Worm (Caenorhabditis elegans) whole organism, young adult: ENCODE measurements around the gene srh-128.

ENCODE experiments used
- B0336.3 ChIP-seq: fragments of 200-800 bp; sonication (Bioruptor generic); IDR thresholded peaks from 2 replicates; pipeline ENCODE4 v1.3.6; 2022; ENCODE audit warnings: missing genetic modification characterization, missing compliant biosample characterization
- C17E4.6 ChIP-seq: fragments of 200-800 bp; sonication (Bioruptor generic); IDR thresholded peaks from 2 replicates; pipeline ENCODE4 v1.3.6; 2022; ENCODE audit warnings: missing genetic modification reagents, missing genetic modification characterization, missing compliant biosample characterization
- F22D6.2 ChIP-seq: sonication (generic microtip); optimal IDR thresholded peaks from 2 replicates; lab custom pipeline; 2016; ENCODE audit warnings: mild to moderate bottlenecking, missing genetic modification characterization, missing compliant biosample characterization
- F23B12.7 ChIP-seq: sonication (generic microtip); optimal IDR thresholded peaks from 2 replicates; lab custom pipeline; 2017; ENCODE audit warnings: missing genetic modification characterization, mild to moderate bottlenecking, missing compliant biosample characterization, antibody characterized with exemption, moderate library complexity; ENCODE audit not compliant: insufficient read depth
- F33H1.4 ChIP-seq: fragments of 200-800 bp; sonication (Bioruptor generic); IDR thresholded peaks from 2 replicates; pipeline ENCODE4 v1.3.6; 2022; ENCODE audit warnings: missing genetic modification reagents, missing genetic modification characterization, missing compliant biosample characterization
- F37B4.10 ChIP-seq: fragments of 200-800 bp; sonication (Bioruptor generic); IDR thresholded peaks from 2 replicates; pipeline ENCODE4 v1.3.6; 2022; ENCODE audit warnings: missing genetic modification characterization, missing compliant biosample characterization
- F49E8.2 ChIP-seq: sonication (generic microtip); optimal IDR thresholded peaks from 3 replicates; lab custom pipeline; 2017; ENCODE audit warnings: missing genetic modification characterization, mild to moderate bottlenecking, missing compliant biosample characterization, antibody characterized with exemption, moderate library complexity; ENCODE audit not compliant: insufficient read depth
- K12H6.12 ChIP-seq: fragments of 200-800 bp; sonication (Bioruptor generic); optimal IDR thresholded peaks from 2 replicates; lab custom pipeline; 2018; ENCODE audit warnings: mild to moderate bottlenecking, missing genetic modification characterization, missing compliant biosample characterization
- Y67H2A.10 ChIP-seq: fragments of 200-800 bp; sonication (Bioruptor generic); conservative IDR thresholded peaks from 2 replicates; pipeline ENCODE4 v1.3.6; 2022; ENCODE audit warnings: missing genetic modification reagents, missing genetic modification characterization, missing compliant biosample characterization
- akir-1 ChIP-seq: fragments of 200-800 bp; sonication (Bioruptor generic); optimal IDR thresholded peaks from 2 replicates; lab custom pipeline; 2018; ENCODE audit warnings: mild to moderate bottlenecking, missing genetic modification characterization, moderate library complexity, missing compliant biosample characterization
- ama-1 ChIP-seq, 3 experiments: fragments of 150-350 bp in 1 of 3; sonication (generic microtip) in 2 of 3; optimal IDR thresholded peaks; 2 replicates each; lab custom pipeline; 2014 to 2018; ENCODE audit warnings: missing biosample characterization in 2 of 3, missing genetic modification characterization in 2 of 3, missing genetic modification reagents in 2 of 3
- aptf-2 ChIP-seq: fragments of 200-800 bp; sonication (Bioruptor generic); conservative IDR thresholded peaks from 2 replicates; pipeline ENCODE4 v1.3.6; 2022; ENCODE audit warnings: missing genetic modification reagents, missing genetic modification characterization, missing compliant biosample characterization
- aptf-3 ChIP-seq: fragments of 200-800 bp; sonication (Bioruptor generic); IDR thresholded peaks from 2 replicates; pipeline ENCODE4 v1.3.6; 2022; ENCODE audit warnings: missing genetic modification characterization, missing compliant biosample characterization
- athp-1 ChIP-seq: sonication (generic microtip); optimal IDR thresholded peaks from 2 replicates; lab custom pipeline; 2017; ENCODE audit warnings: mild to moderate bottlenecking, missing genetic modification characterization, missing compliant biosample characterization
- bed-1 ChIP-seq: fragments of 200-800 bp; sonication (Bioruptor generic); IDR thresholded peaks from 2 replicates; pipeline ENCODE4 v1.3.6; 2022; ENCODE audit warnings: missing genetic modification reagents, missing genetic modification characterization, missing compliant biosample characterization
- ccch-3 ChIP-seq: fragments of 200-800 bp; sonication (Bioruptor generic); optimal IDR thresholded peaks from 2 replicates; lab custom pipeline; 2018; ENCODE audit warnings: mild to moderate bottlenecking, missing genetic modification characterization, missing compliant biosample characterization
- ceh-58 ChIP-seq: fragments of 200-800 bp; sonication (Bioruptor generic); IDR thresholded peaks from 2 replicates; pipeline ENCODE4 v1.3.6; 2022; ENCODE audit warnings: missing genetic modification characterization, missing compliant biosample characterization
- ceh-79 ChIP-seq: sonication (generic microtip); optimal IDR thresholded peaks from 2 replicates; lab custom pipeline; 2017; ENCODE audit warnings: mild to moderate bottlenecking, missing genetic modification characterization, missing compliant biosample characterization
- ceh-91 ChIP-seq: fragments of 200-800 bp; sonication (Bioruptor generic); IDR thresholded peaks from 2 replicates; pipeline ENCODE4 v1.3.6; 2022; ENCODE audit warnings: missing genetic modification reagents, missing genetic modification characterization, missing compliant biosample characterization
- dpff-1 ChIP-seq: sonication (generic microtip); optimal IDR thresholded peaks from 2 replicates; lab custom pipeline; 2017; ENCODE audit warnings: mild to moderate bottlenecking, missing genetic modification characterization, missing compliant biosample characterization
- egrh-3 ChIP-seq: fragments of 200-800 bp; sonication (Bioruptor generic); IDR thresholded peaks from 2 replicates; pipeline ENCODE4 v1.3.6; 2022; ENCODE audit warnings: missing genetic modification reagents, missing genetic modification characterization, missing compliant biosample characterization
- ekl-4 ChIP-seq: fragments of 200-800 bp; sonication (Bioruptor generic); IDR thresholded peaks from 2 replicates; pipeline ENCODE4 v1.3.6; 2022; ENCODE audit warnings: missing genetic modification reagents, missing genetic modification characterization, missing compliant biosample characterization
- him-1 ChIP-seq: sonication (generic microtip); optimal IDR thresholded peaks from 2 replicates; lab custom pipeline; 2016; ENCODE audit warnings: missing genotype, missing genetic modification reagents, missing genetic modification characterization, missing compliant biosample characterization
- hrde-1 ChIP-seq: sonication (generic microtip); optimal IDR thresholded peaks from 2 replicates; lab custom pipeline; 2016; ENCODE audit warnings: missing genetic modification characterization, mild to moderate bottlenecking, missing compliant biosample characterization, moderate library complexity, missing genotype, missing genetic modification reagents, borderline replicate concordance
- let-526 ChIP-seq: fragments of 200-800 bp; sonication (Bioruptor generic); IDR thresholded peaks from 2 replicates; pipeline ENCODE4 v1.3.6; 2022; ENCODE audit warnings: missing genetic modification reagents, missing genetic modification characterization, missing compliant biosample characterization
- let-607 ChIP-seq, 2 experiments: fragments of 200-800 bp in 1 of 2; sonication (Bioruptor generic) in 1 of 2; sonication (generic microtip) in 1 of 2; optimal IDR thresholded peaks; 2 replicates each; lab custom pipeline; 2016 to 2018; ENCODE audit warnings: mild to moderate bottlenecking in 2 of 2, missing compliant biosample characterization in 2 of 2, missing genetic modification characterization in 2 of 2, moderate library complexity in 2 of 2, missing genotype in 1 of 2
- lin-35 ChIP-seq, 3 experiments: fragments of 150-350 bp in 2 of 3; sonication (generic microtip) in 1 of 3; optimal IDR thresholded peaks; 2 replicates each; lab custom pipeline; 2014 to 2018; ENCODE audit warnings: missing biosample characterization in 3 of 3, missing genetic modification characterization in 3 of 3, missing genetic modification reagents in 3 of 3
- lir-1 ChIP-seq: fragments of 200-800 bp; sonication (Bioruptor generic); conservative IDR thresholded peaks from 2 replicates; pipeline ENCODE4 v1.3.6; 2022; ENCODE audit warnings: missing genetic modification reagents, missing genetic modification characterization, missing compliant biosample characterization
- lsy-27 ChIP-seq: sonication (generic microtip); optimal IDR thresholded peaks from 2 replicates; lab custom pipeline; 2017; ENCODE audit warnings: missing genetic modification characterization, mild to moderate bottlenecking, missing compliant biosample characterization, antibody characterized with exemption, missing genotype, borderline replicate concordance; ENCODE audit not compliant: insufficient read depth
- madf-10 ChIP-seq: sonication (generic microtip); optimal IDR thresholded peaks from 2 replicates; lab custom pipeline; 2016; ENCODE audit warnings: mild to moderate bottlenecking, missing genetic modification characterization, missing compliant biosample characterization
- madf-6 ChIP-seq: fragments of 200-800 bp; sonication (Bioruptor generic); IDR thresholded peaks from 2 replicates; pipeline ENCODE4 v1.3.6; 2022; ENCODE audit warnings: missing genetic modification reagents, missing genetic modification characterization, missing compliant biosample characterization
- mcd-1 ChIP-seq: fragments of 200-800 bp; sonication (Bioruptor generic); IDR thresholded peaks from 2 replicates; pipeline ENCODE4 v1.3.6; 2022; ENCODE audit warnings: missing genetic modification reagents, missing genetic modification characterization, missing compliant biosample characterization
- nfyb-1 ChIP-seq: fragments of 200-800 bp; sonication (Bioruptor generic); IDR thresholded peaks from 2 replicates; pipeline ENCODE4 v1.3.6; 2022; ENCODE audit warnings: missing genetic modification reagents, missing genetic modification characterization, missing compliant biosample characterization
- nhr-120 ChIP-seq: fragments of 200-800 bp; sonication (Bioruptor generic); IDR thresholded peaks from 2 replicates; pipeline ENCODE4 v1.3.6; 2022; ENCODE audit warnings: missing genetic modification characterization, missing compliant biosample characterization
- nhr-90 ChIP-seq: sonication (generic microtip); optimal IDR thresholded peaks from 2 replicates; lab custom pipeline; 2016; ENCODE audit warnings: missing genotype, mild to moderate bottlenecking, missing genetic modification characterization, missing compliant biosample characterization
- pbrm-1 ChIP-seq: fragments of 200-800 bp; sonication (Bioruptor generic); IDR thresholded peaks from 2 replicates; pipeline ENCODE4 v1.3.6; 2022; ENCODE audit warnings: missing genetic modification reagents, missing genetic modification characterization, missing compliant biosample characterization
- snpc-1.1 ChIP-seq: sonication (generic microtip); optimal IDR thresholded peaks from 2 replicates; lab custom pipeline; 2017; ENCODE audit warnings: missing genetic modification characterization, mild to moderate bottlenecking, missing compliant biosample characterization, antibody characterized with exemption, moderate library complexity, missing genotype, missing genetic modification reagents; ENCODE audit not compliant: insufficient read depth
- snpc-3.4 ChIP-seq: sonication (generic microtip); optimal IDR thresholded peaks from 2 replicates; lab custom pipeline; 2017; ENCODE audit warnings: missing genetic modification characterization, mild to moderate bottlenecking, missing compliant biosample characterization, antibody characterized with exemption, moderate library complexity, missing genotype, missing genetic modification reagents
- snpc-4 ChIP-seq, 5 experiments: fragments of 150-350 bp in 1 of 5; sonication (generic microtip) in 4 of 5; optimal IDR thresholded peaks; 2 replicates each; lab custom pipeline; 2014 to 2018; ENCODE audit warnings: missing genetic modification characterization in 5 of 5, missing biosample characterization in 3 of 5, antibody characterized with exemption in 2 of 5, mild to moderate bottlenecking in 2 of 5, missing compliant biosample characterization in 2 of 5, missing genotype in 2 of 5, moderate library complexity in 2 of 5, missing genetic modification reagents in 1 of 5
- ztf-3 ChIP-seq: fragments of 200-800 bp; sonication (Bioruptor generic); optimal IDR thresholded peaks from 2 replicates; lab custom pipeline; 2018; ENCODE audit warnings: mild to moderate bottlenecking, missing genetic modification characterization, missing compliant biosample characterization

srh-128 gene

DNA sequence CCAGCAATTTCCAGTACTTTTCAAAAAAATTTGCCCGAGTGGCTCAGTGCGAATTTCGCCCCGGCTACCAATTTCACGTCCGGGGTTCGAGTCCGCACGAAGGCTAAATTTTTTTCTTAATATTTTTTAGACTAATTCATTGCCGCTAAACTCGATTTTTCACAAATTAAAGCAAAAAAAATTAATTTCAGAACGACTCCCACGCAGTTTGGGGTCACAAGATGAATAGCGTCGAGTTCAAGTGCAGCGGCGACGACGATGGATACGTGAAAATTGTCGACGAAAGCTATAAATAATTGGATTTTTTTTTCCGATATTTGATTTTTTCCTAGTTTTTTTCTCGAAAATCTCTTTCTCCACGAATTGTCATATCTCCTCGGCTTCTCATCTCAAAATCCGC, 46.2 kb upstream of the srh-128 start:
- TF ChIP-seq K12H6.12 (tag; lab: Kevin White, UChicago) (no peak), let-526 (no peak), ceh-58 (GFP tag; lab: Robert Waterston, UW) (no peak), F33H1.4 (no peak), nfyb-1 (GFP tag; lab: Robert Waterston, UW) (0 out of 2 replicates have a peak, but pooled peaks have one; percentile 30), snpc-3.4 (tag; lab: Kevin White, UChicago) (no peak), snpc-4 (GFP tag; optimal IDR thresholded peaks at IDR 0.05; lab: Kevin White, UChicago) (no peak), snpc-4 (tag; optimal IDR thresholded peaks at IDR 0.05; lab: Kevin White, UChicago) (no peak), ama-1 (optimal IDR thresholded peaks at IDR 0.05; lab: Kevin White, UChicago) (no peak), ama-1 (GFP tag; optimal IDR thresholded peaks at IDR 0.05; lab: Kevin White, UChicago) (no peak), ceh-79 (tag; lab: Kevin White, UChicago) (no peak), F37B4.10 (GFP tag; lab: Robert Waterston, UW) (no peak), madf-10 (tag; lab: Kevin White, UChicago) (no peak), lsy-27 (tag; lab: Kevin White, UChicago) (no peak), ekl-4 (GFP tag; lab: Robert Waterston, UW) (0 out of 2 replicates have a peak, but pooled peaks have one; percentile 21), ceh-91 (GFP tag; lab: Robert Waterston, UW) (no peak), egrh-3 (no peak), pbrm-1 (0 out of 2 replicates have a peak, but pooled peaks have one; percentile 8), let-607 (tag; optimal IDR thresholded peaks at IDR 0.05; lab: Kevin White, UChicago) (no peak), lir-1 (GFP tag; lab: Robert Waterston, UW) (no peak), nhr-120 (GFP tag; lab: Robert Waterston, UW) (no peak), F23B12.7 (no peak), him-1 (no peak), F22D6.2 (no peak), akir-1 (GFP tag; lab: Kevin White, UChicago) (no peak), F49E8.2 (no peak), bed-1 (GFP tag; lab: Robert Waterston, UW) (no peak), hrde-1 (peak; percentile 19), lin-35 (GFP tag; optimal IDR thresholded peaks at IDR 0.05; lab: Kevin White, UChicago) (no peak), Y67H2A.10 (GFP tag; lab: Robert Waterston, UW) (no peak), nhr-90 (no peak), dpff-1 (tag; lab: Kevin White, UChicago) (no peak), aptf-2 (GFP tag; lab: Robert Waterston, UW) (no peak), B0336.3 (GFP tag; lab: Robert Waterston, UW) (peak; percentile 51; the same call in 1 of the 2 replicates), mcd-1 (GFP tag; lab: Robert Waterston, UW) (peak; percentile 54; the same call in 1 of the 2 replicates), C17E4.6 (GFP tag; lab: Robert Waterston, UW) (no peak), ccch-3 (GFP tag; lab: Kevin White, UChicago) (no peak), snpc-1.1 (tag; lab: Kevin White, UChicago) (no peak), athp-1 (tag; lab: Kevin White, UChicago) (peak; percentile 21), ztf-3 (GFP tag; lab: Kevin White, UChicago) (no peak), madf-6 (peak; percentile 43; the same call in 1 of the 2 replicates), aptf-3 (GFP tag; lab: Robert Waterston, UW) (no peak)
- TF ChIP-seq, all 124 proteins: peak for 8
